Worm (Caenorhabditis elegans) whole organism, L2 larva: ENCODE measurements around the gene nuo-3.

Source experiments
- C34F6.9 ChIP-seq: fragments of 150-350 bp; optimal IDR thresholded peaks from 2 replicates; lab custom pipeline; 2014; ENCODE audit warnings: missing biosample characterization, missing genetic modification characterization
- F13H6.1 ChIP-seq: sonication (generic microtip); optimal IDR thresholded peaks from 2 replicates; lab custom pipeline; 2016; ENCODE audit warnings: missing genetic modification characterization, missing compliant biosample characterization
- ama-1 ChIP-seq: fragments of 150-350 bp; optimal IDR thresholded peaks from 2 replicates; lab custom pipeline; 2018; ENCODE audit warnings: inconsistent platforms
- egl-27 ChIP-seq: sonication (generic microtip); optimal IDR thresholded peaks from 3 replicates; lab custom pipeline; 2017; ENCODE audit warnings: missing biosample characterization, missing genetic modification reagents, missing genetic modification characterization
- elt-1 ChIP-seq: fragments of 150-350 bp; optimal IDR thresholded peaks from 2 replicates; lab custom pipeline; 2014; ENCODE audit warnings: missing biosample characterization, missing genetic modification characterization
- elt-3 ChIP-seq: sonication (generic microtip); optimal IDR thresholded peaks from 2 replicates; lab custom pipeline; 2017; ENCODE audit warnings: missing biosample characterization, missing genetic modification characterization
- fos-1 ChIP-seq: fragments of 150-350 bp; optimal IDR thresholded peaks from 2 replicates; lab custom pipeline; 2014; ENCODE audit warnings: missing biosample characterization, missing genetic modification characterization
- lin-39 ChIP-seq: fragments of 150-350 bp; optimal IDR thresholded peaks from 2 replicates; lab custom pipeline; 2014; ENCODE audit warnings: missing biosample characterization, missing genetic modification reagents, missing genetic modification characterization
- lsy-2 ChIP-seq, 2 experiments: fragments of 150-350 bp in 1 of 2; sonication (generic microtip) in 1 of 2; optimal IDR thresholded peaks; 2 replicates each; lab custom pipeline; 2014 to 2017; ENCODE audit warnings: missing biosample characterization in 2 of 2, missing genetic modification characterization in 2 of 2
- mbf-1 ChIP-seq: sonication (generic microtip); optimal IDR thresholded peaks from 2 replicates; lab custom pipeline; 2017; ENCODE audit warnings: missing biosample characterization, missing genetic modification characterization
- nhr-6 ChIP-seq: fragments of 150-350 bp; optimal IDR thresholded peaks from 2 replicates; lab custom pipeline; 2014; ENCODE audit warnings: missing biosample characterization, missing genetic modification characterization
- sem-4 ChIP-seq: fragments of 150-350 bp; optimal IDR thresholded peaks from 2 replicates; lab custom pipeline; 2014; ENCODE audit warnings: missing biosample characterization, missing genetic modification reagents, missing genetic modification characterization
- snpc-4 ChIP-seq: fragments of 150-350 bp; optimal IDR thresholded peaks from 2 replicates; lab custom pipeline; 2014; ENCODE audit warnings: missing biosample characterization, missing genetic modification characterization
- ztf-1 ChIP-seq: fragments of 200-800 bp; sonication (Bioruptor generic); conservative IDR thresholded peaks from 2 replicates; pipeline ENCODE4 v1.3.6; 2022; ENCODE audit warnings: missing genetic modification characterization, missing compliant biosample characterization
- ztf-4 ChIP-seq: fragments of 150-350 bp; optimal IDR thresholded peaks from 2 replicates; lab custom pipeline; 2014; ENCODE audit warnings: missing biosample characterization, missing genetic modification characterization

The nuo-3 gene

DNA sequence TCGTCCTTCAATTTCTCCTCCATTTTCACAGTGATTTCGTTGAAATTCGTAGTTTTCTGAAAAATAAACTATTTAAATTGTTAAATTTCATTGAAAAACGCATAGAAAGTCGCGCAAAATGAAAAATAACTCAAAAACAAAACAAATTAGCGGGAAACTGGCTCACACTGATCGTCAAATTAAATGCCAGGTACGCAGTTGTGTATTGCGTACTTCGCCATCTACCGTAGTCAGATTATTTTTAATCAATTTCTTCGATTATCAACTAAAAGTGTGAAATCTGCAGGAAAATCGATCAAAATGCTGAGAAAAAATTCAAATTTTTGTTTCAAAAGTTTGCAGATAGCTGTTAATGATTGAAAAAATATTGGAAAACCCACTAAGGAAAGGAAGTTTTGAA is 42.4 kb downstream of the nuo-3 start, which contains the start of gene Y57G11C.499:
TSS of gene Y57G11C.499 (minus strand) at position 23 of the 400 bp plus-strand sequence.
- no peak for TF ChIP-seq ama-1 (lab: Kevin White, UChicago)
- no peak for TF ChIP-seq mbf-1
- no peak for TF ChIP-seq lsy-2 (tag; optimal IDR thresholded peaks at IDR 0.05; lab: Kevin White, UChicago)
- no peak for TF ChIP-seq ztf-1 (GFP tag; lab: Robert Waterston, UW)
- no peak for TF ChIP-seq elt-3
- TF ChIP-seq ztf-4, result no peak
- TF ChIP-seq egl-27 (tag; lab: Kevin White, UChicago), result no peak
- TF ChIP-seq C34F6.9 (tag; lab: Kevin White, UChicago), result no peak
- no peak for TF ChIP-seq lin-39 (tag; lab: Kevin White, UChicago)
- no peak for TF ChIP-seq elt-1
- TF ChIP-seq snpc-4 (tag; lab: Kevin White, UChicago), result no peak
- no peak for TF ChIP-seq nhr-6
- no peak for TF ChIP-seq sem-4 (tag; lab: Kevin White, UChicago)
- TF ChIP-seq F13H6.1 (tag; lab: Kevin White, UChicago), result no peak
- no peak for TF ChIP-seq fos-1 (tag; lab: Kevin White, UChicago)
